Worm (Caenorhabditis elegans): ENCODE data around the gene C05C10.5.

Gene C05C10.5

DNA sequence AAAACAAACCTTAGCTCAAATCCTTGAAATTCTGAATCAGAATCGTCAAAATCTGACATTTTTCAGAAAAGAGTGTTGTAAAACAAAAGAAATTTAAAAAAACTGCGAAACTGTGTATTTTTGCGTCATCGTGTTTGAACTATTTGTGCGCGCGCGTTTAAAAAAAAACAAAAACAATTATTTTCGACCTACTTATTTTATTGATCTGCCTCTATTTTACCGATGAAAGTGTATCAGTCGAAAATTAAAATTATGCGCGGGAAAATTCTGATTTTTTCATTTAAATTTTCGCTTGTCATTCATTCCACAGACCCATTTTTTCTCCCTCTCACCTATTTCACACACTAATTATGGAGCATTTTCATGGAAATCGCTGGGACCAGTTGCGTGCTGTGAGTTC lies at the start of gene C05C10.5, which contains the start of gene C05C10.7:
TSS of gene C05C10.5 (plus strand) at position 164 of the 400 bp plus-strand sequence.
TSS of gene C05C10.7 (minus strand) at position 95 of the 400 bp plus-strand sequence.
- TF ChIP-seq lin-38 (GFP tag; IDR thresholded peaks at IDR 0.05) = peak; percentile 57
- TF ChIP-seq lin-15B (tag; optimal IDR thresholded peaks at IDR 0.05) = no peak
- no peak for TF ChIP-seq attf-4 (tag; optimal IDR thresholded peaks at IDR 0.05)
- TF ChIP-seq ceh-44 (GFP tag; IDR thresholded peaks at IDR 0.05) = no peak
- peak; percentile 76 for TF ChIP-seq Y48G9A.11 (GFP tag; IDR thresholded peaks at IDR 0.05)
- no peak for TF ChIP-seq F44E2.7 (GFP tag; IDR thresholded peaks at IDR 0.05)
- TF ChIP-seq mxl-3 (GFP tag; optimal IDR thresholded peaks at IDR 0.05) = no peak
- no peak for TF ChIP-seq nhr-111 (GFP tag; optimal IDR thresholded peaks at IDR 0.05)
- peak; percentile 66 for TF ChIP-seq unc-130 (GFP tag; optimal IDR thresholded peaks at IDR 0.05)
- no peak for TF ChIP-seq ceh-28 (tag; optimal IDR thresholded peaks at IDR 0.05)
- TF ChIP-seq sdz-12 (GFP tag; optimal IDR thresholded peaks at IDR 0.05) = no peak
- TF ChIP-seq saeg-2 (GFP tag; IDR thresholded peaks at IDR 0.05) = no peak
- TF ChIP-seq pqm-1 (tag; optimal IDR thresholded peaks at IDR 0.05) = no peak
- no peak for TF ChIP-seq mxl-2 (GFP tag; conservative IDR thresholded peaks at IDR 0.05)
- no peak for TF ChIP-seq dmd-9 (GFP tag; IDR thresholded peaks at IDR 0.05)
- TF ChIP-seq madf-5 (GFP tag; IDR thresholded peaks at IDR 0.05) = no peak
- TF ChIP-seq ceh-32 (tag; optimal IDR thresholded peaks at IDR 0.05; ENCODE audit: poor library complexity) = no peak

DNA sequence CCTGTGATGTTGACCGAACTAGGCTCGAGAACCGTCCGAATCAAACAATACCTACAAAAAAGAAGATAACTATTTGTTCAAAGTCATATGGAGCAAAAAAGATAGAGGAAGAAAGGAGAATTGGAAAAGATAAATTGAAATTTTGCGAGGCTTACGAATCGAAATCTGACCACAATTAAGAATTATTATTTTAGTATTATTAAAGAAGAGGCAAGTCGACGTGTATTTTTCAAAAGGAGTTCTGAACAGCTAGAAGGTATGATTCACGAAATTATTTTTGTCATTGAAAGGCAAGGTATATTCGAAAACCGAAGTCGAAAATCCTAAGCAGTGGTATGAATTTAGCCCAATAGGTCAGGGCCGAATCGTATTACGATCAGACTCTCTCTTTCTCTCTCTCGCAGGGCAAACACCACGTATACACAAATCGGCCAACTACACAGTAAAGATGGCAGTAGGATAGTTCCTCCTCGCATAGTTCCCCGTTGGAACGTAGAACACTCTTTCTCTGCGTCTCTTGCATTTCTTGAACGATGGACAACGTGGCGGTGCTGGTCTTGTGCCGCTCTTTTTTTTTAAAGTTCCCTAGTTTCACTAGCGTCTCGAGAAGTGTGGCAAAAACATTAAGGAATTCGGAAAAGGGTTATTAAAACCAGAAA lies 47.7 kb upstream of the C05C10.5 start, which contains the start of gene vgln-1:
TSS of gene vgln-1 (minus strand) at position 51 of the 659 bp plus-strand sequence.
- TF ChIP-seq ztf-7 (tag; optimal IDR thresholded peaks at IDR 0.05) (no peak), lin-38 (GFP tag; IDR thresholded peaks at IDR 0.05) (no peak), saeg-2 (GFP tag; IDR thresholded peaks at IDR 0.05) (no peak), mdl-1 (tag; optimal IDR thresholded peaks at IDR 0.05) (peak in 1 of 2 experiments; percentile 35), daf-16 (GFP tag; optimal IDR thresholded peaks at IDR 0.05) (no peak), daf-16 (tag; optimal IDR thresholded peaks at IDR 0.05) (no peak), zip-2 (tag; optimal IDR thresholded peaks at IDR 0.05) (no peak), snpc-4 (tag; optimal IDR thresholded peaks at IDR 0.05) (no peak), ama-1 (optimal IDR thresholded peaks at IDR 0.05) (no peak), egl-43 (GFP tag; IDR thresholded peaks at IDR 0.05) (0 out of 2 replicates have a peak, but pooled peaks have one; percentile 10), vab-7 (GFP tag; IDR thresholded peaks at IDR 0.05) (no peak), lin-1 (GFP tag; IDR thresholded peaks at IDR 0.05) (no peak), ces-1 (GFP tag; optimal IDR thresholded peaks at IDR 0.05) (no peak), Y5F2A.4 (GFP tag; optimal IDR thresholded peaks at IDR 0.05) (no peak), F37D6.2 (tag; optimal IDR thresholded peaks at IDR 0.05) (no peak), set-16 (GFP tag; IDR thresholded peaks at IDR 0.05) (no peak), mxl-3 (GFP tag; optimal IDR thresholded peaks at IDR 0.05) (peak; percentile 61), aha-1 (tag) (peak; percentile 58), nhr-28 (tag; optimal IDR thresholded peaks at IDR 0.05) (peak; percentile 14), hmg-1.1 (GFP tag; IDR thresholded peaks at IDR 0.05) (no peak), Y48G9A.11 (GFP tag; IDR thresholded peaks at IDR 0.05) (no peak), nhr-10 (tag; optimal IDR thresholded peaks at IDR 0.05) (no peak), mep-1 (tag; optimal IDR thresholded peaks at IDR 0.05) (no peak), sdz-12 (GFP tag; optimal IDR thresholded peaks at IDR 0.05) (no peak), ceh-28 (tag; optimal IDR thresholded peaks at IDR 0.05) (no peak), tra-1 (GFP tag; IDR thresholded peaks at IDR 0.05) (no peak), nhr-111 (GFP tag; optimal IDR thresholded peaks at IDR 0.05) (no peak), T26A8.4 (GFP tag; IDR thresholded peaks at IDR 0.05) (no peak), lin-15B (tag; optimal IDR thresholded peaks at IDR 0.05) (no peak), madf-5 (GFP tag; IDR thresholded peaks at IDR 0.05) (no peak), ctbp-1 (GFP tag; IDR thresholded peaks at IDR 0.05) (no peak), egl-27 (tag; optimal IDR thresholded peaks at IDR 0.05) (no peak), ZK337.2 (GFP tag; IDR thresholded peaks at IDR 0.05) (0 out of 2 replicates have a peak, but pooled peaks have one; percentile 13), rbr-2 (tag; optimal IDR thresholded peaks at IDR 0.05) (no peak), lin-13 (GFP tag; optimal IDR thresholded peaks at IDR 0.05) (no peak), pha-4 (GFP tag; IDR thresholded peaks at IDR 0.05) (no peak), pha-4 (tag; optimal IDR thresholded peaks at IDR 0.05) (no peak), nhr-6 (tag; optimal IDR thresholded peaks at IDR 0.05) (no peak), arid-1 (GFP tag; conservative IDR thresholded peaks at IDR 0.05) (no peak), fos-1 (tag; optimal IDR thresholded peaks at IDR 0.05) (no peak), nhr-25 (tag; optimal IDR thresholded peaks at IDR 0.05; ENCODE audit: borderline replicate concordance, insufficient read depth) (peak; percentile 55)

All from whole organism, L4 larva.